Worm (Caenorhabditis elegans) whole organism, early embryonic: ENCODE results near the gene oig-5.

Source experiments
- B0310.2 ChIP-seq: sonication (generic microtip); optimal IDR thresholded peaks from 2 replicates; lab custom pipeline; 2016; ENCODE audit warnings: mild to moderate bottlenecking, missing genetic modification characterization, missing compliant biosample characterization
- ama-1 ChIP-seq: fragments of 150-350 bp; optimal IDR thresholded peaks from 2 replicates; lab custom pipeline; 2014
- ceh-13 ChIP-seq: fragments of 200-800 bp; sonication (Bioruptor generic); optimal IDR thresholded peaks from 2 replicates; lab custom pipeline; 2018; ENCODE audit warnings: mild to moderate bottlenecking, missing genetic modification characterization, missing compliant biosample characterization
- flt-1 ChIP-seq: fragments of 200-800 bp; sonication (Bioruptor generic); IDR thresholded peaks from 2 replicates; pipeline ENCODE4 v1.3.6; 2022; ENCODE audit warnings: missing genetic modification characterization, missing compliant biosample characterization
- pes-1 ChIP-seq: fragments of 200-800 bp; sonication (Bioruptor generic); IDR thresholded peaks from 2 replicates; pipeline ENCODE4 v1.3.6; 2022; ENCODE audit warnings: missing genetic modification reagents, missing genetic modification characterization, missing compliant biosample characterization
- sea-1 ChIP-seq: fragments of 200-800 bp; sonication (Bioruptor generic); conservative IDR thresholded peaks from 2 replicates; pipeline ENCODE4 v1.3.6; 2022; ENCODE audit warnings: missing genetic modification characterization, missing compliant biosample characterization

DNA sequence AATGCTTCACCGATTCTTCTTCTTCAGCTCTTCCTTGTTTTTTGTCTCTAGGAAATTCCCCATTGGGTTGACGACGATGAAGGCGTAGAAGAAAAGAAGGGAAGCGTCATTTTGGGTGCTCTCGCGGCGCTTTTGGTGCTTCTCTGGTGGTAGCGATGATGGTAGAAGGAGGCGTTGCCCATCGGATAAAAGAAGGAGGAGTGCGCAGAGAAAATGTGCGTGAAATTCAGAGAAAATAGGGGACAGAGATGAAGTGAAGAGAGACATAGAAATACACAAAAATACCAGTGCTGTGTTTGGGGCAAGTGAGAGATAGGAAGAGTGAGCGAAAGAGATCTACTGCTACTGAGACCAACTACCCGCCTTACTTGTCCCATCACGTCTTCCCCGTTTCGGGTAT is at the start of gene oig-5:
- no peak for TF ChIP-seq ama-1 (lab: Kevin White, UChicago)
- no peak for TF ChIP-seq pes-1 (GFP tag; lab: Robert Waterston, UW)
- TF ChIP-seq B0310.2, result no peak
- no peak for TF ChIP-seq flt-1 (GFP tag; lab: Robert Waterston, UW)
- TF ChIP-seq sea-1 (GFP tag; lab: Robert Waterston, UW), result no peak
- TF ChIP-seq ceh-13, result no peak
